Fruit fly (Drosophila melanogaster) whole organism, embryonic: ENCODE results near the gene nkt.
A peak's percentile ranks its signal among the peaks of the same experiment; 100 is the strongest.

Experiments
- Awh ChIP-seq: fragments of 200-800 bp; sonication (Bioruptor generic); IDR thresholded peaks from 2 replicates; pipeline ENCODE4, ENCODE4 v1.3.6; 2022; ENCODE audit warnings: missing biosample characterization, missing genetic modification characterization
- B-H1 ChIP-seq: fragments of 200-800 bp; sonication (Bioruptor generic); IDR thresholded peaks from 3 replicates; pipeline ENCODE4 v1.3.6; 2022; ENCODE audit warnings: missing biosample characterization, missing genetic modification characterization
- B-H2 ChIP-seq: fragments of 200-800 bp; sonication (Bioruptor generic); optimal IDR thresholded peaks from 2 replicates; lab custom pipeline; 2018; ENCODE audit warnings: missing biosample characterization, mild to moderate bottlenecking, missing genetic modification characterization
- BEAF-32 ChIP-seq: fragments of 200-800 bp; sonication (Bioruptor generic); optimal IDR thresholded peaks from 3 replicates; lab custom pipeline; 2017; ENCODE audit warnings: missing biosample characterization, missing genetic modification characterization, mild to moderate bottlenecking, moderate library complexity, missing genetic modification reagents
- CG10147 ChIP-seq: fragments of 200-800 bp; sonication (Bioruptor generic); optimal IDR thresholded peaks from 2 replicates; lab custom pipeline; 2019; ENCODE audit warnings: missing biosample characterization, mild to moderate bottlenecking, missing genetic modification characterization, moderate library complexity
- CG10462 ChIP-seq: fragments of 200-800 bp; sonication (Bioruptor generic); optimal IDR thresholded peaks from 2 replicates; lab custom pipeline; 2016; ENCODE audit warnings: missing biosample characterization, missing genetic modification characterization
- CG11695 ChIP-seq: fragments of 200-800 bp; sonication (Bioruptor generic); IDR thresholded peaks from 3 replicates; pipeline ENCODE4 v1.3.6; 2022; ENCODE audit warnings: missing biosample characterization, missing genetic modification characterization
- CG1233 ChIP-seq: fragments of 200-800 bp; sonication (Bioruptor generic); optimal IDR thresholded peaks from 4 replicates; lab custom pipeline; 2018; ENCODE audit warnings: missing biosample characterization, mild to moderate bottlenecking, missing genetic modification characterization
- CG13287 ChIP-seq: fragments of 200-800 bp; sonication (Bioruptor generic); IDR thresholded peaks from 2 replicates; pipeline ENCODE4 v1.3.6; 2022; ENCODE audit warnings: missing biosample characterization, missing genetic modification characterization; ENCODE audit not compliant: partially characterized antibody
- CG14441 ChIP-seq: fragments of 200-800 bp; sonication (Bioruptor generic); IDR thresholded peaks from 2 replicates; pipeline ENCODE4 v1.3.6; 2022; ENCODE audit warnings: missing biosample characterization, missing genetic modification characterization
- CG15479 ChIP-seq: fragments of 200-800 bp; sonication (Bioruptor generic); optimal IDR thresholded peaks from 3 replicates; lab custom pipeline; 2019; ENCODE audit warnings: missing biosample characterization, mild to moderate bottlenecking, missing genetic modification characterization, moderate library complexity
- CG15514 ChIP-seq: fragments of 200-800 bp; sonication (Bioruptor generic); optimal IDR thresholded peaks from 3 replicates; lab custom pipeline; 2017; ENCODE audit warnings: missing biosample characterization, missing genetic modification characterization, mild to moderate bottlenecking, moderate library complexity, missing genetic modification reagents
- CG17361 ChIP-seq: fragments of 200-800 bp; sonication (Bioruptor generic); IDR thresholded peaks from 3 replicates; pipeline ENCODE4 v1.3.6; 2022; ENCODE audit warnings: missing biosample characterization, missing genetic modification characterization
- CG18619 ChIP-seq: fragments of 200-800 bp; sonication (Bioruptor generic); optimal IDR thresholded peaks from 3 replicates; lab custom pipeline; 2017; ENCODE audit warnings: missing biosample characterization, mild to moderate bottlenecking, missing genetic modification characterization
- CG30020 ChIP-seq: fragments of 200-800 bp; optimal IDR thresholded peaks from 2 replicates; lab custom pipeline; 2019; ENCODE audit warnings: missing biosample characterization, mild to moderate bottlenecking, missing genetic modification characterization, moderate library complexity
- CG31441 ChIP-seq: fragments of 200-800 bp; sonication (Bioruptor generic); IDR thresholded peaks from 2 replicates; pipeline ENCODE4 v1.3.6; 2022; ENCODE audit warnings: missing biosample characterization, missing genetic modification characterization
- CG4404 ChIP-seq: fragments of 200-800 bp; sonication (Bioruptor generic); IDR thresholded peaks from 2 replicates; pipeline ENCODE4 v1.3.6; 2022; ENCODE audit warnings: missing biosample characterization, missing genetic modification characterization
- CG9215 ChIP-seq: fragments of 200-800 bp; sonication (Bioruptor generic); IDR thresholded peaks from 2 replicates; pipeline ENCODE4 v1.3.6; 2022; ENCODE audit warnings: missing biosample characterization, missing genetic modification characterization
- D19A ChIP-seq: fragments of 200-800 bp; optimal IDR thresholded peaks from 3 replicates; lab custom pipeline; 2019; ENCODE audit warnings: missing biosample characterization, mild to moderate bottlenecking, missing genetic modification characterization, moderate library complexity
- Dip2 ChIP-seq: fragments of 200-800 bp; sonication (Bioruptor generic); IDR thresholded peaks from 2 replicates; pipeline ENCODE4 v1.3.6; 2022; ENCODE audit warnings: missing biosample characterization, missing genetic modification characterization
- Dref ChIP-seq: fragments of 200-800 bp; sonication (Bioruptor generic); IDR thresholded peaks from 2 replicates; pipeline ENCODE4 v1.3.6; 2022; ENCODE audit warnings: missing biosample characterization, missing genetic modification characterization
- Elba2 ChIP-seq: fragments of 200-800 bp; sonication (Bioruptor generic); optimal IDR thresholded peaks from 3 replicates; lab custom pipeline; 2016; ENCODE audit warnings: missing biosample characterization, missing genetic modification characterization
- HLHmδ ChIP-seq: fragments of 200-800 bp; sonication (Bioruptor generic); optimal IDR thresholded peaks from 2 replicates; lab custom pipeline; 2018; ENCODE audit warnings: missing biosample characterization, mild to moderate bottlenecking, missing genetic modification characterization, moderate library complexity
- Hand ChIP-seq: fragments of 200-800 bp; sonication (Bioruptor generic); optimal IDR thresholded peaks from 2 replicates; lab custom pipeline; 2017; ENCODE audit warnings: mild to moderate bottlenecking, missing biosample characterization, missing genetic modification reagents, missing genetic modification characterization
- Hey ChIP-seq: fragments of 200-800 bp; sonication (Bioruptor generic); optimal IDR thresholded peaks from 3 replicates; lab custom pipeline; 2018; ENCODE audit warnings: missing biosample characterization, mild to moderate bottlenecking, missing genetic modification characterization
- Max ChIP-seq: fragments of 200-800 bp; sonication (Bioruptor generic); optimal IDR thresholded peaks from 2 replicates; lab custom pipeline; 2016; ENCODE audit warnings: missing biosample characterization, mild to moderate bottlenecking, missing genetic modification characterization
- Med ChIP-seq: fragments of 200-800 bp; sonication (Bioruptor generic); peaks from one replicate; lab custom pipeline; 2016; ENCODE audit warnings: missing biosample characterization, missing genetic modification characterization, mild to moderate bottlenecking, inconsistent platforms, moderate library complexity
- Myb ChIP-seq: fragments of 200-800 bp; sonication (Bioruptor generic); optimal IDR thresholded peaks from 2 replicates; lab custom pipeline; 2016; ENCODE audit warnings: missing biosample characterization, missing genetic modification characterization
- NFAT ChIP-seq: fragments of 200-800 bp; sonication (Bioruptor generic); IDR thresholded peaks from 2 replicates; pipeline ENCODE4 v1.3.6; 2022; ENCODE audit warnings: missing biosample characterization, missing genetic modification characterization
- ase ChIP-seq: fragments of 200-800 bp; sonication (Bioruptor generic); IDR thresholded peaks from 3 replicates; pipeline ENCODE4 v1.3.6; 2022; ENCODE audit warnings: missing biosample characterization, missing genetic modification characterization
- bigmax ChIP-seq: fragments of 200-800 bp; sonication (Bioruptor generic); optimal IDR thresholded peaks from 2 replicates; lab custom pipeline; 2018; ENCODE audit warnings: missing biosample characterization, mild to moderate bottlenecking, missing genetic modification characterization
- br ChIP-seq: fragments of >200 bp; optimal IDR thresholded peaks from 2 replicates; lab custom pipeline; 2017
- cad ChIP-seq: fragments of >200 bp; optimal IDR thresholded peaks from 2 replicates; lab custom pipeline; 2017; ENCODE audit warnings: missing biosample characterization, missing genetic modification characterization
- dmrt11E ChIP-seq: fragments of 200-800 bp; sonication (Bioruptor generic); optimal IDR thresholded peaks from 3 replicates; lab custom pipeline; 2018; ENCODE audit warnings: missing biosample characterization, mild to moderate bottlenecking, missing genetic modification characterization, moderate library complexity
- fd3F ChIP-seq: fragments of 200-800 bp; sonication (Bioruptor generic); optimal IDR thresholded peaks from 2 replicates; lab custom pipeline; 2018; ENCODE audit warnings: missing biosample characterization, mild to moderate bottlenecking, missing genetic modification characterization, moderate library complexity
- fd96Cb ChIP-seq: fragments of 200-800 bp; sonication (Bioruptor generic); optimal IDR thresholded peaks from 2 replicates; lab custom pipeline; 2018; ENCODE audit warnings: missing biosample characterization, mild to moderate bottlenecking, missing genetic modification characterization, moderate library complexity
- gce ChIP-seq: fragments of 200-800 bp; sonication (Bioruptor generic); IDR thresholded peaks from 3 replicates; pipeline ENCODE4 v1.3.6; 2022; ENCODE audit warnings: missing biosample characterization, missing genetic modification characterization
- gfzf ChIP-seq: fragments of 200-800 bp; sonication (Bioruptor generic); optimal IDR thresholded peaks from 2 replicates; lab custom pipeline; 2016; ENCODE audit warnings: missing biosample characterization, mild to moderate bottlenecking, missing genetic modification characterization, moderate library complexity
- hkb ChIP-seq, 2 experiments: fragments of 200-800 bp in 1 of 2; fragments of >200 bp in 1 of 2; sonication (Bioruptor generic) in 1 of 2; IDR thresholded peaks in 1 of 2; optimal IDR thresholded peaks in 1 of 2; 2 replicates each; pipeline versions ENCODE4 v1.3.6 to Lab custom; 2017 to 2022; ENCODE audit warnings: missing biosample characterization in 1 of 2, missing genetic modification characterization in 1 of 2
- insv ChIP-seq, 2 experiments: fragments of 200-800 bp; sonication (Bioruptor generic); optimal IDR thresholded peaks; 3 replicates each; lab custom pipeline; 2016 to 2018; ENCODE audit warnings: missing biosample characterization in 2 of 2, missing genetic modification characterization in 2 of 2
- inv ChIP-seq: fragments of 200-800 bp; sonication (Bioruptor generic); IDR thresholded peaks from 2 replicates; pipeline ENCODE4 v1.3.6; 2022; ENCODE audit warnings: missing biosample characterization, missing genetic modification characterization; ENCODE audit not compliant: partially characterized antibody
- nom ChIP-seq: fragments of 200-800 bp; sonication (Bioruptor generic); optimal IDR thresholded peaks from 2 replicates; lab custom pipeline; 2017; ENCODE audit warnings: missing biosample characterization, missing genetic modification characterization, mild to moderate bottlenecking, moderate library complexity, missing genetic modification reagents
- rib ChIP-seq: fragments of 200-800 bp; sonication (Bioruptor generic); IDR thresholded peaks from 2 replicates; pipeline ENCODE4 v1.3.6; 2022; ENCODE audit warnings: missing biosample characterization, missing genetic modification characterization
- shn ChIP-seq: fragments of 200-800 bp; sonication (Bioruptor generic); optimal IDR thresholded peaks from 3 replicates; lab custom pipeline; 2016; ENCODE audit warnings: missing biosample characterization, missing genetic modification characterization
- sima ChIP-seq: fragments of 200-800 bp; sonication (Bioruptor generic); optimal IDR thresholded peaks from 2 replicates; lab custom pipeline; 2016; ENCODE audit warnings: missing biosample characterization, missing genetic modification characterization
- sna ChIP-seq: fragments of 200-800 bp; sonication (Bioruptor generic); IDR thresholded peaks from 2 replicates; pipeline ENCODE4 v1.3.6; 2022; ENCODE audit warnings: missing biosample characterization, missing genetic modification characterization; ENCODE audit not compliant: partially characterized antibody
- sob ChIP-seq: fragments of 200-800 bp; sonication (Bioruptor generic); IDR thresholded peaks from 2 replicates; pipeline ENCODE4 v1.3.6; 2022; ENCODE audit warnings: missing biosample characterization, missing genetic modification characterization
- tap ChIP-seq: fragments of 200-800 bp; optimal IDR thresholded peaks from 3 replicates; lab custom pipeline; 2019; ENCODE audit warnings: missing biosample characterization, mild to moderate bottlenecking, missing genetic modification characterization, moderate library complexity
- usp ChIP-seq: fragments of >200 bp; optimal IDR thresholded peaks from 2 replicates; lab custom pipeline; 2017; ENCODE audit warnings: missing biosample characterization, missing genetic modification characterization

Gene nkt

DNA sequence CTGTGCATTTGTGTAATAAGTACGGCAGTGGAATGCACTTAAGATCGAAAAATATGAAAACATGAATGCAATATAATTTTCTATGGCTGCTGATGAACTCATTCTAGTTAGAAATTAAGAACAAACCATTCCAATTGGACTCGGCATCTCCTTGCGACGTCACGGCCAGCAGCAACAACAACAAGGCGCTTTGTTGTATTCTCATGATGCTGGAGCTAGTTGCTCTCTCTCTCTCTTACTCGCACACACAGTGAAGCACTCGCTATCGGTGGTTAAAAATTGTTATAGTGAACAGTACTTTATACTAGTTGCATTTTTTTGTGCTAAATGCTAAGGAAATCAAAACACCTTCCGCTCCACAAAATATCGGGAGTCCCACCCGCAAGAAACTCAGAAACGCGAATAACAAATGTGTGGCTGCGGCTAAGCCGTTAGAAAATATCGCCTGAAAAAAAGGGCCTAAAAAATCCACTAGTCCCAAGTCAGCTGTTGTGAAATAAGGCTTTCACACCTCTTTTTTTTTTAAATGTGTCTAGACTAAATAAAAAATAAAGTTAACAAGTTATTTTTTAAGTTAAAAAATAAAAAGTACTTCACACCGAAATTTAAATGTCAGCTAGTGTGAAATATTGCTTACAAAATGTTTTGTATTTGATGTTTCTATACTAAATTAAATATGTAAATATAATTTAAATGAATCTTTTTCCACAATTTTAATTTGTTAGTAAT, 4.6 kb downstream of the nkt start, which contains the start of gene Plod (continued):
- TF ChIP-seq CG10462 (GFP tag; lab: Kevin White, UChicago) = no peak
- no peak for TF ChIP-seq CG11695
- TF ChIP-seq gfzf (GFP tag; lab: Kevin White, UChicago) = peak; percentile 93
- no peak for TF ChIP-seq CG9215
- TF ChIP-seq gce (GFP tag; lab: Robert Waterston, UW) = no peak
- no peak for TF ChIP-seq CG14441 (GFP tag; lab: Robert Waterston, UW)
- TF ChIP-seq CG13287 = no peak; the same call in none of the 2 replicates
- peak; percentile 50; the same call in 1 of the 3 replicates for TF ChIP-seq B-H1
- TF ChIP-seq usp (GFP tag; lab: Kevin White, UChicago) = no peak
- peak; percentile 17 for TF ChIP-seq fd96Cb (tag; lab: Kevin White, UChicago)
- TF ChIP-seq sob (GFP tag; lab: Robert Waterston, UW) = peak; percentile 60; the same call in 1 of the 2 replicates
- no peak for TF ChIP-seq br (lab: Kevin White, UChicago)
- peak; percentile 18 for TF ChIP-seq fd3F (GFP tag; lab: Kevin White, UChicago)
- TF ChIP-seq nom = peak; percentile 41
- peak; percentile 98 for TF ChIP-seq insv (GFP tag; optimal IDR thresholded peaks at IDR 0.05; lab: Kevin White, UChicago)
- peak; percentile 17 for TF ChIP-seq HLHmδ (GFP tag; lab: Kevin White, UChicago)
- no peak for TF ChIP-seq bigmax (GFP tag; lab: Kevin White, UChicago)
- peak; percentile 17 for TF ChIP-seq CG1233 (GFP tag; lab: Kevin White, UChicago)
- no peak for TF ChIP-seq sna (GFP tag; lab: Robert Waterston, UW)
- no peak for TF ChIP-seq Elba2 (GFP tag; lab: Kevin White, UChicago)
- no peak for TF ChIP-seq CG10147 (GFP tag; lab: Kevin White, UChicago)
- TF ChIP-seq CG30020 (tag; lab: Kevin White, UChicago) = peak; percentile 86
- TF ChIP-seq Hand = peak; percentile 25
- TF ChIP-seq Dip2 = no peak
- peak; percentile 78; the same call in 2 of the 3 replicates for TF ChIP-seq CG17361
- no peak for TF ChIP-seq sima (GFP tag; lab: Kevin White, UChicago)
- TF ChIP-seq hkb (optimal IDR thresholded peaks at IDR 0.05; lab: Kevin White, UChicago) = no peak
- TF ChIP-seq hkb (GFP tag; IDR thresholded peaks at IDR 0.05; lab: Robert Waterston, UW) = peak; percentile 55; the same call in 1 of the 2 replicates
- no peak for TF ChIP-seq CG4404 (GFP tag; lab: Robert Waterston, UW)
- no peak for TF ChIP-seq tap (tag; lab: Kevin White, UChicago)
- no peak for TF ChIP-seq Hey (tag; lab: Kevin White, UChicago)
- TF ChIP-seq ase (GFP tag; lab: Robert Waterston, UW) = no peak
- TF ChIP-seq Med (GFP tag; lab: Kevin White, UChicago) = peak; percentile 81
- TF ChIP-seq BEAF-32 (GFP tag; lab: Kevin White, UChicago) = peak; percentile 56
- TF ChIP-seq dmrt11E (tag; lab: Kevin White, UChicago) = peak; percentile 56
- TF ChIP-seq shn (GFP tag; lab: Kevin White, UChicago) = no peak
- peak; percentile 21; the same call in 1 of the 2 replicates for TF ChIP-seq NFAT (GFP tag; lab: Robert Waterston, UW)
- peak; percentile 15 for TF ChIP-seq D19A
- TF ChIP-seq Awh (GFP tag; lab: Robert Waterston, UW) = peak; percentile 39; the same call in 1 of the 2 replicates
- TF ChIP-seq CG31441 (GFP tag; lab: Robert Waterston, UW) = peak; percentile 66
- TF ChIP-seq Max (GFP tag; lab: Kevin White, UChicago) = no peak
- TF ChIP-seq inv (GFP tag; lab: Robert Waterston, UW) = no peak
- TF ChIP-seq Dref (GFP tag; lab: Robert Waterston, UW) = no peak; the same call in 1 of the 2 replicates
- TF ChIP-seq Myb (GFP tag; lab: Kevin White, UChicago) = peak; percentile 52
- peak; percentile 78 for TF ChIP-seq CG15514 (GFP tag; lab: Kevin White, UChicago)
- TF ChIP-seq rib (GFP tag; lab: Robert Waterston, UW) = peak; percentile 60; the same call in 1 of the 2 replicates
- TF ChIP-seq cad (GFP tag; lab: Kevin White, UChicago) = no peak
- TF ChIP-seq CG15479 (GFP tag; lab: Kevin White, UChicago) = no peak
- TF ChIP-seq CG18619 (GFP tag; lab: Kevin White, UChicago) = peak; percentile 18
- TF ChIP-seq B-H2 = peak; percentile 38
